Worm (Caenorhabditis elegans) whole organism, young adult: ENCODE results near the gene srd-11.
A peak's percentile ranks its signal among the peaks of the same experiment; 100 is the strongest.

ENCODE experiments used
- B0019.2 ChIP-seq: fragments of 200-800 bp; sonication (Bioruptor generic); conservative IDR thresholded peaks from 2 replicates; pipeline ENCODE4 v1.3.6; 2022; ENCODE audit warnings: missing genetic modification reagents, missing genetic modification characterization, missing compliant biosample characterization
- B0035.1 ChIP-seq: sonication (generic microtip); optimal IDR thresholded peaks from 2 replicates; lab custom pipeline; 2016; ENCODE audit warnings: missing genetic modification characterization, mild to moderate bottlenecking, missing compliant biosample characterization, missing genotype, missing genetic modification reagents
- B0261.1 ChIP-seq: sonication (generic microtip); optimal IDR thresholded peaks from 2 replicates; lab custom pipeline; 2016; ENCODE audit warnings: mild to moderate bottlenecking, missing genetic modification characterization, moderate library complexity, missing compliant biosample characterization
- F23B12.7 ChIP-seq: sonication (generic microtip); optimal IDR thresholded peaks from 2 replicates; lab custom pipeline; 2017; ENCODE audit warnings: missing genetic modification characterization, mild to moderate bottlenecking, missing compliant biosample characterization, antibody characterized with exemption, moderate library complexity; ENCODE audit not compliant: insufficient read depth
- F33H1.4 ChIP-seq: fragments of 200-800 bp; sonication (Bioruptor generic); IDR thresholded peaks from 2 replicates; pipeline ENCODE4 v1.3.6; 2022; ENCODE audit warnings: missing genetic modification reagents, missing genetic modification characterization, missing compliant biosample characterization
- F37B4.10 ChIP-seq: fragments of 200-800 bp; sonication (Bioruptor generic); IDR thresholded peaks from 2 replicates; pipeline ENCODE4 v1.3.6; 2022; ENCODE audit warnings: missing genetic modification characterization, missing compliant biosample characterization
- F55B11.4 ChIP-seq: sonication (generic microtip); optimal IDR thresholded peaks from 2 replicates; lab custom pipeline; 2016; ENCODE audit warnings: missing compliant biosample characterization, missing genetic modification characterization, borderline replicate concordance; ENCODE audit not compliant: insufficient read depth
- F57C9.4 ChIP-seq: sonication (generic microtip); optimal IDR thresholded peaks from 2 replicates; lab custom pipeline; 2017; ENCODE audit warnings: mild to moderate bottlenecking, missing genetic modification characterization, missing compliant biosample characterization
- T26A5.8 ChIP-seq: sonication (generic microtip); optimal IDR thresholded peaks from 2 replicates; lab custom pipeline; 2016; ENCODE audit warnings: missing genetic modification characterization, missing compliant biosample characterization
- Y53G8AR.9 ChIP-seq: fragments of 200-800 bp; sonication (Bioruptor generic); conservative IDR thresholded peaks from 2 replicates; pipeline ENCODE4 v1.3.6; 2022; ENCODE audit warnings: missing genetic modification reagents, missing genetic modification characterization, missing compliant biosample characterization
- Y67H2A.10 ChIP-seq: fragments of 200-800 bp; sonication (Bioruptor generic); conservative IDR thresholded peaks from 2 replicates; pipeline ENCODE4 v1.3.6; 2022; ENCODE audit warnings: missing genetic modification reagents, missing genetic modification characterization, missing compliant biosample characterization
- Y79H2A.3 ChIP-seq: fragments of 200-800 bp; sonication (Bioruptor generic); conservative IDR thresholded peaks from 2 replicates; pipeline ENCODE4 v1.3.6; 2022; ENCODE audit warnings: missing genetic modification reagents, missing genetic modification characterization, missing compliant biosample characterization
- ZK185.1 ChIP-seq: sonication (generic microtip); optimal IDR thresholded peaks from 2 replicates; lab custom pipeline; 2016; ENCODE audit warnings: mild to moderate bottlenecking, missing genetic modification characterization, missing compliant biosample characterization; ENCODE audit not compliant: poor library complexity, severe bottlenecking
- akir-1 ChIP-seq: fragments of 200-800 bp; sonication (Bioruptor generic); optimal IDR thresholded peaks from 2 replicates; lab custom pipeline; 2018; ENCODE audit warnings: mild to moderate bottlenecking, missing genetic modification characterization, moderate library complexity, missing compliant biosample characterization
- attf-5 ChIP-seq: fragments of 200-800 bp; sonication (Bioruptor generic); optimal IDR thresholded peaks from 2 replicates; lab custom pipeline; 2018; ENCODE audit warnings: mild to moderate bottlenecking, missing genetic modification characterization, missing compliant biosample characterization
- attf-6 ChIP-seq: fragments of 200-800 bp; sonication (Bioruptor generic); IDR thresholded peaks from 2 replicates; pipeline ENCODE4 v1.3.6; 2022; ENCODE audit warnings: missing genetic modification reagents, missing genetic modification characterization, missing compliant biosample characterization
- bed-2 ChIP-seq: fragments of 200-800 bp; sonication (Bioruptor generic); IDR thresholded peaks from 2 replicates; pipeline ENCODE4 v1.3.6; 2022; ENCODE audit warnings: missing genetic modification reagents, missing genetic modification characterization, missing compliant biosample characterization
- ceh-40 ChIP-seq: fragments of 200-800 bp; sonication (Bioruptor generic); IDR thresholded peaks from 2 replicates; pipeline ENCODE4 v1.3.6; 2022; ENCODE audit warnings: missing genetic modification characterization, missing compliant biosample characterization
- ceh-58 ChIP-seq: fragments of 200-800 bp; sonication (Bioruptor generic); IDR thresholded peaks from 2 replicates; pipeline ENCODE4 v1.3.6; 2022; ENCODE audit warnings: missing genetic modification characterization, missing compliant biosample characterization
- dpff-1 ChIP-seq: sonication (generic microtip); optimal IDR thresholded peaks from 2 replicates; lab custom pipeline; 2017; ENCODE audit warnings: mild to moderate bottlenecking, missing genetic modification characterization, missing compliant biosample characterization
- egl-18 ChIP-seq: fragments of 200-800 bp; sonication (Bioruptor generic); IDR thresholded peaks from 2 replicates; pipeline ENCODE4 v1.3.6; 2022; ENCODE audit warnings: missing genetic modification reagents, missing genetic modification characterization, missing compliant biosample characterization
- egl-44 ChIP-seq: fragments of 200-800 bp; sonication (Bioruptor generic); IDR thresholded peaks from 2 replicates; pipeline ENCODE4 v1.3.6; 2022; ENCODE audit warnings: missing genetic modification reagents, missing genetic modification characterization, missing compliant biosample characterization
- ets-4 ChIP-seq: fragments of 200-800 bp; sonication (Bioruptor generic); optimal IDR thresholded peaks from 2 replicates; lab custom pipeline; 2018; ENCODE audit warnings: mild to moderate bottlenecking, missing genetic modification characterization, missing compliant biosample characterization
- fkh-3 ChIP-seq: sonication (generic microtip); optimal IDR thresholded peaks from 2 replicates; lab custom pipeline; 2016; ENCODE audit warnings: mild to moderate bottlenecking, missing genetic modification characterization, missing compliant biosample characterization
- him-1 ChIP-seq: sonication (generic microtip); optimal IDR thresholded peaks from 2 replicates; lab custom pipeline; 2016; ENCODE audit warnings: missing genotype, missing genetic modification reagents, missing genetic modification characterization, missing compliant biosample characterization
- hmg-1.2 ChIP-seq: fragments of 200-800 bp; sonication (Bioruptor generic); IDR thresholded peaks from 2 replicates; pipeline ENCODE4 v1.3.6; 2022; ENCODE audit warnings: missing genetic modification reagents, missing genetic modification characterization, missing compliant biosample characterization
- hrde-1 ChIP-seq: sonication (generic microtip); optimal IDR thresholded peaks from 2 replicates; lab custom pipeline; 2016; ENCODE audit warnings: missing genetic modification characterization, mild to moderate bottlenecking, missing compliant biosample characterization, moderate library complexity, missing genotype, missing genetic modification reagents, borderline replicate concordance
- lin-40 ChIP-seq: sonication (generic microtip); optimal IDR thresholded peaks from 2 replicates; lab custom pipeline; 2016; ENCODE audit warnings: missing genetic modification characterization, mild to moderate bottlenecking, missing compliant biosample characterization, missing genotype, missing genetic modification reagents
- lin-54 ChIP-seq: fragments of 200-800 bp; sonication (Bioruptor generic); optimal IDR thresholded peaks from 2 replicates; lab custom pipeline; 2018; ENCODE audit warnings: mild to moderate bottlenecking, missing genetic modification characterization, missing compliant biosample characterization
- lsl-1 ChIP-seq: fragments of 200-800 bp; sonication (Bioruptor generic); optimal IDR thresholded peaks from 2 replicates; lab custom pipeline; 2018; ENCODE audit warnings: mild to moderate bottlenecking, missing genetic modification characterization, moderate library complexity, missing compliant biosample characterization
- lsy-27 ChIP-seq: sonication (generic microtip); optimal IDR thresholded peaks from 2 replicates; lab custom pipeline; 2017; ENCODE audit warnings: missing genetic modification characterization, mild to moderate bottlenecking, missing compliant biosample characterization, antibody characterized with exemption, missing genotype, borderline replicate concordance; ENCODE audit not compliant: insufficient read depth
- nfya-2 ChIP-seq: fragments of 200-800 bp; sonication (Bioruptor generic); IDR thresholded peaks from 2 replicates; pipeline ENCODE4 v1.3.6; 2022; ENCODE audit warnings: missing genetic modification reagents, missing genetic modification characterization, missing compliant biosample characterization
- nfyb-1 ChIP-seq: fragments of 200-800 bp; sonication (Bioruptor generic); IDR thresholded peaks from 2 replicates; pipeline ENCODE4 v1.3.6; 2022; ENCODE audit warnings: missing genetic modification reagents, missing genetic modification characterization, missing compliant biosample characterization
- nhr-80 ChIP-seq: sonication (generic microtip); optimal IDR thresholded peaks from 2 replicates; lab custom pipeline; 2016; ENCODE audit warnings: missing genetic modification characterization, missing compliant biosample characterization
- pbrm-1 ChIP-seq: fragments of 200-800 bp; sonication (Bioruptor generic); IDR thresholded peaks from 2 replicates; pipeline ENCODE4 v1.3.6; 2022; ENCODE audit warnings: missing genetic modification reagents, missing genetic modification characterization, missing compliant biosample characterization
- repo-1 ChIP-seq: sonication (generic microtip); optimal IDR thresholded peaks from 2 replicates; lab custom pipeline; 2017; ENCODE audit warnings: mild to moderate bottlenecking, missing genetic modification characterization, missing compliant biosample characterization
- sea-2 ChIP-seq: fragments of 200-800 bp; sonication (Bioruptor generic); IDR thresholded peaks from 2 replicates; pipeline ENCODE4 v1.3.6; 2022; ENCODE audit warnings: missing genetic modification characterization, missing compliant biosample characterization
- snpc-1.1 ChIP-seq: sonication (generic microtip); optimal IDR thresholded peaks from 2 replicates; lab custom pipeline; 2017; ENCODE audit warnings: missing genetic modification characterization, mild to moderate bottlenecking, missing compliant biosample characterization, antibody characterized with exemption, moderate library complexity, missing genotype, missing genetic modification reagents; ENCODE audit not compliant: insufficient read depth
- somi-1 ChIP-seq: fragments of 200-800 bp; sonication (Bioruptor generic); optimal IDR thresholded peaks from 2 replicates; lab custom pipeline; 2018; ENCODE audit warnings: mild to moderate bottlenecking, missing genetic modification characterization, missing compliant biosample characterization
- unc-62 ChIP-seq: fragments of 150-350 bp; optimal IDR thresholded peaks from 2 replicates; lab custom pipeline; 2014; ENCODE audit warnings: missing biosample characterization, missing genetic modification reagents, missing genetic modification characterization
- ztf-22 ChIP-seq: fragments of 200-800 bp; sonication (Bioruptor generic); optimal IDR thresholded peaks from 2 replicates; lab custom pipeline; 2018; ENCODE audit warnings: mild to moderate bottlenecking, missing genetic modification characterization, moderate library complexity, missing compliant biosample characterization
- ztf-28 ChIP-seq: fragments of 200-800 bp; sonication (Bioruptor generic); IDR thresholded peaks from 2 replicates; pipeline ENCODE4 v1.3.6; 2022; ENCODE audit warnings: missing genetic modification reagents, missing genetic modification characterization, missing compliant biosample characterization

srd-11 gene

DNA sequence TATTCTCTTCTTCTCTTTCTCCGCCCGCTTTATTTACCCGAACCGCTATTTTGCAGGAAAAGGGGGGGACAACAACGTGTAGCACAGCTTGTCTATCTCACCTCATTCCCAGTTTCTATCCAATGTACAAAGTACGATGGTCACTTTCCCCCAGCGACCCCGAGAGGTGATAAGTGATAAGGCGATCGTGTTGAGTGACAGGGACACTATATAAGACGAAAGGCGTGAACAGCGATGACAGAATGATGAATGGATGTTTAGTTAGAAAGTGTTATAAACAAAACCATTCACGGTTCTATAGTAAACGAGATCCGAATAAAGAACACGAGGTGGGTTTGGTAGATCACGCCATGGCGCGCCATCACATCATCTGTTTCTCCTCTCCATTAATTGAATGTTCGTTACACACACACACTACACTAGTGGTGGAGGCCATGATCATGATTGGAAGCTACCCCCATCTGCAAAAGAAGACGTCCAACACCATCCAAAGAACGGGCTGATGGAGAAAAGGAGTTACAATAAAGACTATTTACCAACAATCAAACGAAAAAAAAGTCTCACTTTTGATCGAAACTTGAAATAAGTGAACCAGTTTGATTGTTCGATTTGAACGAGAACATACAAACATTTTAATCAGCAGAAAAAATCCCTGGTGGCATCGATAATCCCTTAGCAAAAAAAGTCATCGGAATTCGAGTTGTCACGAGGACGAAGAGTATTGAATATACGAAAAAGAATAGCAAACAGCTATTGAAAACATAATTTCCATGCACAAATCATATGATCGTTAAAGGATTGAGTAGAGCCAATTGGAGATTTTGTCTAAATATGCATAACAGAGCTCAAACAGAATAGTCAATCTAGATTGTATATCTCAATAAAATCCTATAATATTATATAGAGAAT lies 36.9 kb upstream of the srd-11 start (continued):
- TF ChIP-seq attf-6 (GFP tag; lab: Robert Waterston, UW) (no peak), F55B11.4 (no peak), B0261.1 (no peak), F37B4.10 (GFP tag; lab: Robert Waterston, UW) (no peak), repo-1 (tag; lab: Kevin White, UChicago) (no peak), egl-18 (GFP tag; lab: Robert Waterston, UW) (no peak), ztf-22 (GFP tag; lab: Kevin White, UChicago) (peak; percentile 43), lsl-1 (GFP tag; lab: Kevin White, UChicago) (no peak), pbrm-1 (GFP tag; lab: Robert Waterston, UW) (0 out of 2 replicates have a peak, but pooled peaks have one; percentile 24), Y53G8AR.9 (GFP tag; lab: Robert Waterston, UW) (peak; percentile 60; the same call in 1 of the 2 replicates), nfya-2 (GFP tag; lab: Robert Waterston, UW) (0 out of 2 replicates have a peak, but pooled peaks have one; percentile 11), F33H1.4 (GFP tag; lab: Robert Waterston, UW) (no peak), F23B12.7 (tag; lab: Kevin White, UChicago) (no peak), ceh-40 (GFP tag; lab: Robert Waterston, UW) (no peak), dpff-1 (tag; lab: Kevin White, UChicago) (no peak), hmg-1.2 (0 out of 2 replicates have a peak, but pooled peaks have one; percentile 22), T26A5.8 (tag; lab: Kevin White, UChicago) (no peak), nhr-80 (tag; lab: Kevin White, UChicago) (peak; percentile 96), nfyb-1 (peak; percentile 71; the same call in 1 of the 2 replicates), ets-4 (GFP tag; lab: Kevin White, UChicago) (peak; percentile 51), Y67H2A.10 (GFP tag; lab: Robert Waterston, UW) (no peak), fkh-3 (tag; lab: Kevin White, UChicago) (no peak), ZK185.1 (peak; percentile 9), F57C9.4 (no peak), snpc-1.1 (tag; lab: Kevin White, UChicago) (no peak), Y79H2A.3 (GFP tag; lab: Robert Waterston, UW) (no peak), akir-1 (peak; percentile 45), sea-2 (no peak), lin-40 (tag; lab: Kevin White, UChicago) (peak; percentile 52), B0035.1 (tag; lab: Kevin White, UChicago) (no peak), lsy-27 (no peak), hrde-1 (no peak), attf-5 (GFP tag; lab: Kevin White, UChicago) (no peak), egl-44 (GFP tag; lab: Robert Waterston, UW) (no peak), lin-54 (GFP tag; lab: Kevin White, UChicago) (no peak), unc-62 (GFP tag; lab: Kevin White, UChicago) (peak; percentile 35), somi-1 (GFP tag; lab: Kevin White, UChicago) (peak; percentile 48), bed-2 (no peak), B0019.2 (GFP tag; lab: Robert Waterston, UW) (no peak), him-1 (tag; lab: Kevin White, UChicago) (no peak), ceh-58 (no peak), ztf-28 (GFP tag; lab: Robert Waterston, UW) (no peak)
